Worm (Caenorhabditis elegans): ENCODE data around the gene fnta-1.

- TF ChIP-seq ets-4 (GFP tag; optimal IDR thresholded peaks at IDR 0.05) (no peak), lin-26 (GFP tag; IDR thresholded peaks at IDR 0.05) (no peak), ama-1 (optimal IDR thresholded peaks at IDR 0.05) (no peak), ama-1 (GFP tag; optimal IDR thresholded peaks at IDR 0.05) (no peak), nfya-1 (tag; optimal IDR thresholded peaks at IDR 0.05; ENCODE audit: borderline replicate concordance, insufficient read depth) (no peak)
Measured at ce11 chrIV:288027-288426, 47.9 kb upstream of the fnta-1 start, which contains the start of gene T21D12.14.

Measured in whole organism, young adult.